Worm (Caenorhabditis elegans): ENCODE data around the gene Y70G10A.3.

The Y70G10A.3 gene

DNA sequence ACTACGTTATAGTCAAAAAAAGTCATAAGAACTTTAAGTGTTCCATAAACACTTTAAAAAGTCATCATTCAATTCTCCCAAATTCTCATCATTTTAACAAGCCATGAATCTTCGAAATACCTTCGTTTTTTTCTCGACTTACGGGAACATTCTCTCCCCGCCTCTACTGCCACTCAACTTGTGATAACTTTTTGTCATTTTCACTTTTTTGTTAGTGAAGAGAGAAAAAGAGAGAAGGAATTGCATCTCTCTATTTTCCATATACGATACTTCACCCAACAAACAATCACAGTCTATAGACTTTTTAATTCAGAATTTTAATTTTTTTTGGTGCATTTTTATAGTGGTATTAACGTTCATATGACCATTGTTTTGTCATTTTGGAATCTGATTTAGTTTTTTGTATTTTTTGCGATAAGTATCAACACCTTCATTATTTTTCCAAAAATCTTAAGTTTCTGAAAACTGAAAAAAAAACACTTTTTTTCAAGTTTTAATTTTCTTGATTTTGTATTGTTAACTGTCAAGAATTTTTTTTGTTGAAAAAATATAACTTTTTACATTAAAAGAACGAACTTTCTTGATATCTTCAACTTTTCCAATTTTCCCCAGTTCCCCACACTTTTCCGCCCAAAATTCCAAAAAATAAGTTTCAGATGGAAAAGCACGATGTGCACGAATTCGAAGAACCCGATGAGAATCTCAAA, at the start of gene Y70G10A.3:
Y70G10A.3 (plus strand) TSS at position 657 of the 707 bp plus-strand sequence.
- TF ChIP-seq nhr-67 (tag; optimal IDR thresholded peaks at IDR 0.05) (no peak), lin-39 (tag; optimal IDR thresholded peaks at IDR 0.05) (no peak), nhr-76 (tag; optimal IDR thresholded peaks at IDR 0.05) (no peak), nhr-28 (tag; optimal IDR thresholded peaks at IDR 0.05) (no peak), ztf-11 (tag; optimal IDR thresholded peaks at IDR 0.05) (no peak), ZK546.5 (tag; optimal IDR thresholded peaks at IDR 0.05) (no peak), nhr-23 (tag; optimal IDR thresholded peaks at IDR 0.05) (no peak), nfya-1 (tag; optimal IDR thresholded peaks at IDR 0.05; ENCODE audit: insufficient read depth) (no peak), egl-27 (tag; optimal IDR thresholded peaks at IDR 0.05) (no peak), fkh-2 (tag; optimal IDR thresholded peaks at IDR 0.05) (no peak), snpc-4 (tag; optimal IDR thresholded peaks at IDR 0.05) (no peak), nhr-25 (tag; optimal IDR thresholded peaks at IDR 0.05) (no peak), nhr-12 (tag; optimal IDR thresholded peaks at IDR 0.05) (no peak), ztf-4 (tag; optimal IDR thresholded peaks at IDR 0.05) (no peak), eor-1 (tag; optimal IDR thresholded peaks at IDR 0.05) (no peak), ceh-16 (tag; optimal IDR thresholded peaks at IDR 0.05) (no peak), R02D3.7 (tag; optimal IDR thresholded peaks at IDR 0.05) (no peak), daf-12 (tag; optimal IDR thresholded peaks at IDR 0.05) (no peak), hmg-11 (tag; optimal IDR thresholded peaks at IDR 0.05) (no peak)

DNA sequence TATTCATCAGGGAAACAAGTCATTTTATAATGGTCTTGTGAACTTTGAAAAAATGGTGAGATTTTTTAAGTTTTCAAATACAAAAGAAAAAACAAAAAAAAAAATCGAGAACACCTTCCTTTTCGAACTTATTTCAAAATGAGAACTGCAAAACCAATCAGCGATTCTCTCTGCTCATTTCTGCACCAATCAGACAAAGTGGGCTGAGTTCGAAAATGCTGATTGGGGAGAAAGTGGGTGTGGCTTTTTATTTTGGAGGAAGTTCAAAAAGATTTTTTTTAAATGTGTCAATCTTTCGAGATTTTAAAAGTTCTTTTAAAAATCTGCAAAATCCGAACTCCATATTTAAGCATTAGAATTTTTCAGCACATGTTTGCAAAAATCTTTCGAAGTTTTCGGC, 44.3 kb upstream of the Y70G10A.3 start:
- TF ChIP-seq nfya-1 (tag; optimal IDR thresholded peaks at IDR 0.05; ENCODE audit: insufficient read depth): peak; percentile 82
- TF ChIP-seq nhr-77 (tag; optimal IDR thresholded peaks at IDR 0.05): no peak

DNA sequence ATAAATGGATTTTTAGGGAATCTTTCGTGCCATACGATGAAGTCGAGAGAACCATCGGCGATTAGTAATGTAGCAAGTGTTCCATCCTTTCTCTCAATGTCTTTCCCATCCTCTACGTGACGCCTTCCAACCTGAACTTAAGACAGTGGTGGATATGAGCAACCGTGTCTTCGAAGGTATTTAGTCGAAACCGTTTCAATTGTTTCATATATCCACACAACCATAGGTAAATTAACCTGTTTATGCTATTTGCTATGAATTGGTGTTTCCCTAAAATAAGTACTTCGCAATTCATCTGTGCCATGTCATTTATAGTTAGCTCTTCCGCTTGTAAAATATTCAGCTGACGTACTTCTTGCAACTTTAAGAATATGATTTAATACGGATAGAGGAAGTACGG, 43.0 kb upstream of the Y70G10A.3 start:
- TF ChIP-seq nhr-11 (tag; optimal IDR thresholded peaks at IDR 0.05) (no peak), ztf-4 (tag; optimal IDR thresholded peaks at IDR 0.05) (no peak), ceh-28 (tag; optimal IDR thresholded peaks at IDR 0.05) (no peak), ceh-9 (tag; optimal IDR thresholded peaks at IDR 0.05) (no peak), snpc-4 (tag; optimal IDR thresholded peaks at IDR 0.05) (no peak), skn-1 (tag; optimal IDR thresholded peaks at IDR 0.05) (no peak), nhr-28 (tag; optimal IDR thresholded peaks at IDR 0.05) (no peak), nhr-23 (tag; optimal IDR thresholded peaks at IDR 0.05) (no peak), fos-1 (tag; optimal IDR thresholded peaks at IDR 0.05) (no peak), fkh-2 (tag; optimal IDR thresholded peaks at IDR 0.05) (no peak), nhr-237 (tag; optimal IDR thresholded peaks at IDR 0.05) (no peak), nhr-67 (tag; optimal IDR thresholded peaks at IDR 0.05) (no peak), egl-27 (tag; optimal IDR thresholded peaks at IDR 0.05) (no peak), aly-2 (tag; optimal IDR thresholded peaks at IDR 0.05) (no peak), elt-2 (tag; optimal IDR thresholded peaks at IDR 0.05) (no peak), ceh-82 (tag; optimal IDR thresholded peaks at IDR 0.05) (no peak)

DNA sequence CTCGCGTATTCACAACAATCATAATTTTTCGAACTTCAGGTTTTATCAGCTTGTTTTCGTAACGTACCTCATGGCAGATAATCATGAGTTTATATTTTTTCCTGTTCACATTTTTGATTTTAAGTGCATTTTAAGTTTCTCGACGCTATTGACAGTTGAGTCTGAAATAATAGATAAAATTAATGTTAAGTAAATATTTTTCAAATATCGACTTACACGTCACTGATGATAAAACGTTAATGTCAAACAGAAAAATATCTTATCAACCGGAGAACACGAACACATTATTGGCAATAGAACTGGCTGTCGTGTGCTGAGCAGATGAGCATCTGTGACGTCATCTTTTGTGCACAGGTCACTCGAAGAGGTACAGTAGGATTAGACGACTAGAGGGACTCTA, 42.1 kb upstream of the Y70G10A.3 start:
- TF ChIP-seq pha-4 (tag; optimal IDR thresholded peaks at IDR 0.05): peak; percentile 76
- TF ChIP-seq tbx-2 (tag; optimal IDR thresholded peaks at IDR 0.05): no peak
- TF ChIP-seq mml-1 (tag; optimal IDR thresholded peaks at IDR 0.05): no peak
- TF ChIP-seq nhr-25 (tag; optimal IDR thresholded peaks at IDR 0.05): no peak
- TF ChIP-seq nhr-23 (tag; optimal IDR thresholded peaks at IDR 0.05): no peak
- no peak for TF ChIP-seq hmg-11 (tag; optimal IDR thresholded peaks at IDR 0.05)
- TF ChIP-seq ceh-16 (tag; optimal IDR thresholded peaks at IDR 0.05): no peak
- peak; percentile 56 for TF ChIP-seq elt-2 (tag; optimal IDR thresholded peaks at IDR 0.05)
- TF ChIP-seq pqm-1 (tag; optimal IDR thresholded peaks at IDR 0.05): peak; percentile 71

DNA sequence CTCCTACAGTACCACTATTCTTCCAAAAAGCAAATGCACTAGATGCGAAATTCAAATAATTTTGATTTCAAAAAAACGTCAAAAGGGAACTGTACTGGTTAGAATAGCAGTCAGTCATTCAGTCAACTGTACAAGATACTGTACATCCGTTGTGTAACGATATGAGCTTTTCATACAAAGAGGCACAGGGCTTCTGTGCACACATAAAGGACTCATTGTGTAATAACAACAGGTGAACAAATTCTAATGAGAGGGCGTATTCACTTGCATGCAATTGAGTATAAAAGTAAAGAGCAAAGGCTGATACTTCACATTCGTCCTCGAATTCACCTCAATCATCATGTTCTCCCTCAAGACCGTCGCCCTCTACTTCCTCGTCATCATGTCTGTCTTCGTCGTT, 41.5 kb upstream of the Y70G10A.3 start, which contains the start of gene dod-6:
dod-6 (plus strand) TSS at position 301 of the 400 bp plus-strand sequence.
- no peak for TF ChIP-seq ceh-16 (tag; optimal IDR thresholded peaks at IDR 0.05)
- TF ChIP-seq egl-27 (tag; optimal IDR thresholded peaks at IDR 0.05): no peak
- TF ChIP-seq ZK546.5 (tag; optimal IDR thresholded peaks at IDR 0.05): no peak
- no peak for TF ChIP-seq elt-2 (tag; optimal IDR thresholded peaks at IDR 0.05)
- no peak for TF ChIP-seq nhr-23 (tag; optimal IDR thresholded peaks at IDR 0.05)
- TF ChIP-seq unc-62 (GFP tag; optimal IDR thresholded peaks at IDR 0.05): no peak
- TF ChIP-seq ceh-82 (tag; optimal IDR thresholded peaks at IDR 0.05): no peak
- no peak for TF ChIP-seq fos-1 (tag; optimal IDR thresholded peaks at IDR 0.05)
- TF ChIP-seq aly-2 (tag; optimal IDR thresholded peaks at IDR 0.05): no peak
- TF ChIP-seq jun-1 (tag; optimal IDR thresholded peaks at IDR 0.05): no peak
- no peak for TF ChIP-seq ama-1 (optimal IDR thresholded peaks at IDR 0.05)
- no peak for TF ChIP-seq elt-1 (tag; optimal IDR thresholded peaks at IDR 0.05)
- TF ChIP-seq ztf-11 (tag; optimal IDR thresholded peaks at IDR 0.05): no peak
- no peak for TF ChIP-seq nhr-237 (tag; optimal IDR thresholded peaks at IDR 0.05)
- TF ChIP-seq pha-4 (tag; optimal IDR thresholded peaks at IDR 0.05): no peak
- TF ChIP-seq ceh-9 (tag; optimal IDR thresholded peaks at IDR 0.05): no peak
- no peak for TF ChIP-seq nhr-28 (tag; optimal IDR thresholded peaks at IDR 0.05)
- TF ChIP-seq nhr-77 (tag; optimal IDR thresholded peaks at IDR 0.05): no peak

All from whole organism, L3 larva.